Worm (Caenorhabditis elegans): ENCODE measurements around the gene C05D12.2.

DNA sequence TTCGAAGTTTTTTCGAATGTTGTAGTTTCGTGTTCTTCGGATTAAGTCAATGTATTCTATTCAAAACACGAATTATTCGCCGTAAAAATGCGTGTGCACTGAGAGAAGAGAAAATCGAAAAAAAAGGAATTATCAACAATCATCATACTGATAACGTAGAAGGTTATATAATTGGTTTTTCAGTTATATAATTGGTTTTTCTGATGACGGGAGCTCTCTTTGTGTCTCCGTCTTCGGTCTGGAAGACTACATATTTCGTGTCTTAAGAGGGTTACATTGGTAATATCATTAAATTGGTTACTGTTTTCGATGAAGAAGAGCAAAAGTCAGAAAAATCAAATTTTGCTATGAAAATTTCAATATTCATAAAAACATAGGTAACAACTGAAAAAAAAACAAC lies 41.8 kb downstream of the C05D12.2 start:
- TF ChIP-seq pha-4 (tag; optimal IDR thresholded peaks at IDR 0.05) = no peak
- TF ChIP-seq blmp-1 (tag; optimal IDR thresholded peaks at IDR 0.05) = no peak
- no peak for TF ChIP-seq lin-13 (tag; optimal IDR thresholded peaks at IDR 0.05)
- no peak for TF ChIP-seq nhr-2 (tag; optimal IDR thresholded peaks at IDR 0.05)

Measured in whole organism, mixed stage, embryonic.